Worm (Caenorhabditis elegans) whole organism, L2 larva: ENCODE measurements around the gene srw-55.

ENCODE experiments used
- C34F6.9 ChIP-seq: fragments of 150-350 bp; optimal IDR thresholded peaks from 2 replicates; lab custom pipeline; 2014; ENCODE audit warnings: missing biosample characterization, missing genetic modification characterization
- R02D3.7 ChIP-seq: fragments of 150-350 bp; optimal IDR thresholded peaks from 2 replicates; lab custom pipeline; 2014; ENCODE audit warnings: missing biosample characterization, missing genetic modification characterization
- mdl-1 ChIP-seq, 2 experiments: fragments of 150-350 bp in 1 of 2; sonication (generic microtip) in 1 of 2; optimal IDR thresholded peaks; 2 replicates each; lab custom pipeline; 2017; ENCODE audit warnings: missing biosample characterization in 2 of 2, missing genetic modification characterization in 2 of 2
- nhr-237 ChIP-seq: fragments of 150-350 bp; optimal IDR thresholded peaks from 2 replicates; lab custom pipeline; 2014; ENCODE audit warnings: missing biosample characterization, missing genetic modification characterization
- nhr-25 ChIP-seq: fragments of 150-350 bp; sonication (generic microtip); optimal IDR thresholded peaks from 3 replicates; lab custom pipeline; 2014; ENCODE audit warnings: missing biosample characterization, missing genetic modification characterization
- nhr-77 ChIP-seq: fragments of 150-350 bp; optimal IDR thresholded peaks from 2 replicates; lab custom pipeline; 2014; ENCODE audit warnings: missing biosample characterization, missing genetic modification characterization
- snpc-4 ChIP-seq: fragments of 150-350 bp; optimal IDR thresholded peaks from 2 replicates; lab custom pipeline; 2014; ENCODE audit warnings: missing biosample characterization, missing genetic modification characterization
- ztf-4 ChIP-seq: fragments of 150-350 bp; optimal IDR thresholded peaks from 2 replicates; lab custom pipeline; 2014; ENCODE audit warnings: missing biosample characterization, missing genetic modification characterization

DNA sequence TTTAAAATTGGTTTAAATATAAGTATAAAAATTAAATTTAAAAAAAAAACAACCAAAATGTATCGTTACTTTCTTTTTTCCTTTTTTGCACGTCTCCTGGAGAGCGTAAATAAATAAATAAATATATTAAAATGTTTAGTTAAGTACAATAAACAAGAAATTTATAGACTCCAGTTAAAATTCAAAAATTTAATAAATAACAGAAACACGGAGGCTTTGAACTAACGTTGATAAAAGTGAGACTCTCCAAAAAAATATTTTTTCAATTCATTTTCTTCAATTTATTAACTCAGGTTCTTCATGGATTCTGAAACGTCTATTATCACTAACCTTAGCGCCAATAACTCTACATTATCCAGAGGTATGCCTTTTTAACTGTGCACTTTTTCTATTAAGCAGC, 48.4 kb downstream of the srw-55 start, which contains the start of gene T06C12.12:
- TF ChIP-seq C34F6.9 (tag; lab: Kevin White, UChicago) (no peak), snpc-4 (no peak), nhr-25 (no peak), mdl-1 (tag; optimal IDR thresholded peaks at IDR 0.05; lab: Kevin White, UChicago) (no peak), nhr-77 (tag; lab: Kevin White, UChicago) (no peak), R02D3.7 (tag; lab: Kevin White, UChicago) (no peak), nhr-237 (tag; lab: Kevin White, UChicago) (no peak), ztf-4 (tag; lab: Kevin White, UChicago) (no peak)
